In the genomic region with DNA sequence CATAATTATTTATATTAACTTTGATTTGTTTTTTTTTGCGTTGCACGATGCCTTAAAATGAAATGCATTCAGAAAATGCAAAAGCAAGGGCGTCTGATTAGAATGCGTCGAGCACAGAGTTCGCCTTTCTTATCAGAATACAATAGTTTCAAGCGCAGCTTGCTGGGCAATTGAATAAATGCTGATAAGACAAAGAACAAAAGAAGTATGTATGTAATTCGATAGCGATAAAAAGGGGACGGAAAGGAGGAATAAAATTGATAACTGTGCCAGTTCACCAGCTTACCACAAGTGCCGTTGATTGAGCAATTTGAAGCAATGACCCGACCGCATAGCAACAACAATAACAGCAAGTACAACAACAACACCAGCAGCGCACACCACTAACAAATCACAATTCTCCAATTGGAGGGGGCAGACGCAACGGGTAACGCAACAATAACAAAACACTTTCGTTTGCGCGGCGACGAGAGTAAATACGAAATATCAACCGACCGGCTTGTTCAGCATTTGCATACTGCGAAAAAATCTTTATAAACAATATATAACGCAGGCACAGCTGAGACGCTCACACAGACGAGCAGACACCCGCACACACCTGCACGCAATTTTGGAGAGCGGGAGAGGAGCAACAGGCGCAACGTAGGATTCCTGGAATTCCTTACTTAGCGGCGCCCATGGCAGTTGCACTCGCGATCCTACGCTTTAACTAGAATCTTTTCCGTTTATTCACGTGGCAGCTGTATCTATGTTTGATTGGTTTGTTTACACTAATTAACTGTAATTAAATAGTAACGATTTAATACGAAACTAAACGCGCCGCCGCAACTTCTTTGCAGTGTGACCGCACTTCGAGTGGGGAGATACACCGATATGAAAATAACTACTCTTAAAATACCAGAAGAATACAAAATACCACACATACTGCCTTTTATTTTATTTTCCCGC, we compare ENCODE assay signal across 5 fruit fly cellular contexts.
TF ChIP-seq lines count a peak whose summit lies in the region.

Gene Btk, minus strand, starts transcription at position 860 of the 948 bp plus-strand sequence.

- peak; percentile 79 for TF ChIP-seq CTCF in whole organism, embryonic (GFP tag; optimal IDR thresholded peaks at IDR 0.05; lab: Kevin White, UChicago)

TF ChIP-seq in whole organism, adult, 20 proteins besides CTCF, POLR2A, EP300 and RAD21:
- TF ChIP-seq tj (GFP tag; optimal IDR thresholded peaks at IDR 0.05; lab: Kevin White, UChicago) (peak; percentile 91), CG5204 (GFP tag; optimal IDR thresholded peaks at IDR 0.05; lab: Kevin White, UChicago) (no peak), cic (GFP tag; optimal IDR thresholded peaks at IDR 0.05; lab: Kevin White, UChicago) (peak; percentile 48), ovo (GFP tag; optimal IDR thresholded peaks at IDR 0.05; lab: Kevin White, UChicago) (peak; percentile 47), CG1620 (GFP tag; optimal IDR thresholded peaks at IDR 0.05; lab: Kevin White, UChicago) (no peak), bab1 (GFP tag; optimal IDR thresholded peaks at IDR 0.05; lab: Kevin White, UChicago) (peak; percentile 1), pad (GFP tag; optimal IDR thresholded peaks at IDR 0.05; lab: Kevin White, UChicago) (peak; percentile 94), cnc (optimal IDR thresholded peaks at IDR 0.05; lab: Kevin White, UChicago) (no peak), Crg-1 (GFP tag; optimal IDR thresholded peaks at IDR 0.05; lab: Kevin White, UChicago) (no peak), CG14711 (tag; optimal IDR thresholded peaks at IDR 0.05; lab: Kevin White, UChicago) (no peak), CG7101 (tag; optimal IDR thresholded peaks at IDR 0.05; lab: Kevin White, UChicago) (no peak), CG12768 (GFP tag; optimal IDR thresholded peaks at IDR 0.05; lab: Kevin White, UChicago) (peak; percentile 54), Hr96 (GFP tag; optimal IDR thresholded peaks at IDR 0.05; lab: Kevin White, UChicago) (no peak), kay (GFP tag; lab: Kevin White, UChicago; ENCODE audit: borderline replicate concordance) (no peak), CG11617 (GFP tag; optimal IDR thresholded peaks at IDR 0.05; lab: Kevin White, UChicago) (no peak)
TF ChIP-seq in whole organism, adult: peak in this region for 6.

TF ChIP-seq in whole organism, embryonic, 481 proteins besides CTCF, POLR2A, EP300 and RAD21 (continues in another document):
- TF ChIP-seq MESR4 (GFP tag; optimal IDR thresholded peaks at IDR 0.05; lab: Kevin White, UChicago) (no peak), CG10462 (GFP tag; optimal IDR thresholded peaks at IDR 0.05; lab: Kevin White, UChicago) (no peak), Antp (GFP tag; optimal IDR thresholded peaks at IDR 0.05; lab: Kevin White, UChicago) (no peak), ham (GFP tag; IDR thresholded peaks at IDR 0.05; lab: Robert Waterston, UW) (no peak), bbx (GFP tag; IDR thresholded peaks at IDR 0.05; lab: Robert Waterston, UW; ENCODE audit: partially characterized antibody) (0 out of 2 replicates have a peak, but pooled peaks have one; percentile 35), stwl (tag; optimal IDR thresholded peaks at IDR 0.05; lab: Kevin White, UChicago) (peak; percentile 31), CG7963 (GFP tag; IDR thresholded peaks at IDR 0.05; lab: Robert Waterston, UW; ENCODE audit: partially characterized antibody) (no peak), Atf-2 (GFP tag; optimal IDR thresholded peaks at IDR 0.05; lab: Kevin White, UChicago) (no peak), CG14965 (GFP tag; optimal IDR thresholded peaks at IDR 0.05; lab: Kevin White, UChicago; ENCODE audit: borderline replicate concordance) (no peak), CG2120 (GFP tag; optimal IDR thresholded peaks at IDR 0.05; lab: Kevin White, UChicago) (no peak), CG11696 (GFP tag; IDR thresholded peaks at IDR 0.05; lab: Robert Waterston, UW) (no peak), run (tag; optimal IDR thresholded peaks at IDR 0.05; lab: Kevin White, UChicago) (no peak), knrl (GFP tag; IDR thresholded peaks at IDR 0.05; lab: Robert Waterston, UW; ENCODE audit: partially characterized antibody) (no peak), CG12104 (GFP tag; optimal IDR thresholded peaks at IDR 0.05; lab: Kevin White, UChicago) (no peak), CG13287 (GFP tag; IDR thresholded peaks at IDR 0.05; lab: Robert Waterston, UW; ENCODE audit: partially characterized antibody) (peak; percentile 5; the same call in 1 of the 2 replicates)

TF ChIP-seq in whole organism, prepupa, 60 proteins besides CTCF, POLR2A, EP300 and RAD21:
- TF ChIP-seq CG1621 (tag; optimal IDR thresholded peaks at IDR 0.05; lab: Kevin White, UChicago) (no peak), CG3919 (GFP tag; optimal IDR thresholded peaks at IDR 0.05; lab: Kevin White, UChicago) (no peak), Sox14 (GFP tag; optimal IDR thresholded peaks at IDR 0.05; lab: Kevin White, UChicago) (peak; percentile 27), CG8319 (GFP tag; optimal IDR thresholded peaks at IDR 0.05; lab: Kevin White, UChicago) (no peak), dsx (GFP tag; optimal IDR thresholded peaks at IDR 0.05; lab: Kevin White, UChicago; ENCODE audit: poor library complexity, severe bottlenecking) (peak; percentile 10), Lpt (GFP tag; optimal IDR thresholded peaks at IDR 0.05; lab: Kevin White, UChicago) (no peak), Gug (GFP tag; IDR thresholded peaks at IDR 0.05; lab: Robert Waterston, UW) (no peak), Blimp-1 (GFP tag; optimal IDR thresholded peaks at IDR 0.05; lab: Kevin White, UChicago) (peak; percentile 83), CG10669 (GFP tag; optimal IDR thresholded peaks at IDR 0.05; lab: Kevin White, UChicago) (no peak), CG6163 (GFP tag; IDR thresholded peaks at IDR 0.05; lab: Robert Waterston, UW) (0 out of 3 replicates have a peak, but pooled peaks have one; percentile 19), CG6854 (GFP tag; optimal IDR thresholded peaks at IDR 0.05; lab: Kevin White, UChicago) (peak; percentile 40), fkh (GFP tag; optimal IDR thresholded peaks at IDR 0.05; lab: Kevin White, UChicago) (peak; percentile 61), lz (GFP tag; optimal IDR thresholded peaks at IDR 0.05; lab: Kevin White, UChicago) (no peak)

TF ChIP-seq in whole organism, pupa, 21 proteins besides CTCF, POLR2A, EP300 and RAD21:
- TF ChIP-seq D1 (tag; optimal IDR thresholded peaks at IDR 0.05; lab: Kevin White, UChicago) (no peak), CG8301 (tag; optimal IDR thresholded peaks at IDR 0.05; lab: Kevin White, UChicago) (no peak), CG14655 (GFP tag; optimal IDR thresholded peaks at IDR 0.05; lab: Kevin White, UChicago) (no peak), Pif1A (GFP tag; optimal IDR thresholded peaks at IDR 0.05; lab: Kevin White, UChicago) (no peak), gl (tag; optimal IDR thresholded peaks at IDR 0.05; lab: Kevin White, UChicago) (no peak), Ets98B (GFP tag; IDR thresholded peaks at IDR 0.05; lab: Robert Waterston, UW) (no peak), CG15710 (tag; optimal IDR thresholded peaks at IDR 0.05; lab: Kevin White, UChicago) (no peak), CG34367 (tag; optimal IDR thresholded peaks at IDR 0.05; lab: Kevin White, UChicago) (no peak), EcR (GFP tag; optimal IDR thresholded peaks at IDR 0.05; lab: Kevin White, UChicago) (peak; percentile 85), CG9948 (tag; optimal IDR thresholded peaks at IDR 0.05; lab: Kevin White, UChicago) (no peak), CG10348 (GFP tag; IDR thresholded peaks at IDR 0.05; lab: Robert Waterston, UW) (no peak), Snoo (tag; optimal IDR thresholded peaks at IDR 0.05; lab: Kevin White, UChicago) (peak; percentile 19), CG4496 (GFP tag; IDR thresholded peaks at IDR 0.05; lab: Robert Waterston, UW) (no peak), rn (GFP tag; IDR thresholded peaks at IDR 0.05; lab: Robert Waterston, UW) (no peak), CG13204 (GFP tag; optimal IDR thresholded peaks at IDR 0.05; lab: Kevin White, UChicago) (no peak), Pif1B (GFP tag; optimal IDR thresholded peaks at IDR 0.05; lab: Kevin White, UChicago) (no peak), CG12605 (GFP tag; IDR thresholded peaks at IDR 0.05; lab: Robert Waterston, UW) (no peak; the same call in 1 of the 2 replicates), CG17806 (tag; optimal IDR thresholded peaks at IDR 0.05; lab: Kevin White, UChicago) (no peak), CG32121 (GFP tag; IDR thresholded peaks at IDR 0.05; lab: Robert Waterston, UW) (peak; percentile 12; the same call in 1 of the 2 replicates)

TF ChIP-seq in whole organism, wandering third instar larva, 38 proteins besides CTCF, POLR2A, EP300 and RAD21:
- TF ChIP-seq usp (GFP tag; optimal IDR thresholded peaks at IDR 0.05; lab: Kevin White, UChicago), result no peak
- TF ChIP-seq Sp1 (GFP tag; optimal IDR thresholded peaks at IDR 0.05; lab: Kevin White, UChicago), result peak; percentile 12
- TF ChIP-seq Rel (GFP tag; optimal IDR thresholded peaks at IDR 0.05; lab: Kevin White, UChicago), result no peak
- TF ChIP-seq Rel (tag; optimal IDR thresholded peaks at IDR 0.05; lab: Kevin White, UChicago), result peak; percentile 31
- no peak for TF ChIP-seq Hr78 (GFP tag; optimal IDR thresholded peaks at IDR 0.05; lab: Kevin White, UChicago)
- no peak for TF ChIP-seq sv (GFP tag; optimal IDR thresholded peaks at IDR 0.05; lab: Kevin White, UChicago)
- peak; percentile 39 for TF ChIP-seq psq (GFP tag; optimal IDR thresholded peaks at IDR 0.05; lab: Kevin White, UChicago)
- no peak for TF ChIP-seq dl (GFP tag; optimal IDR thresholded peaks at IDR 0.05; lab: Kevin White, UChicago; ENCODE audit: insufficient read depth in 1 of 2, partially characterized antibody in 2 of 2)
